Worm (Caenorhabditis elegans): Measurements from ENCODE around the gene kdin-1.

Gene kdin-1

ce11 chrIV:11037118-11037719 is 1.2 kb upstream of the kdin-1 start:
- TF ChIP-seq hmg-4 (GFP tag; optimal IDR thresholded peaks at IDR 0.05) (no peak), sea-1 (GFP tag; conservative IDR thresholded peaks at IDR 0.05) (no peak), scrt-1 (GFP tag; IDR thresholded peaks at IDR 0.05) (no peak), tra-4 (tag; optimal IDR thresholded peaks at IDR 0.05) (no peak), ceh-13 (GFP tag; optimal IDR thresholded peaks at IDR 0.05) (no peak), hnd-1 (tag; optimal IDR thresholded peaks at IDR 0.05) (no peak), B0310.2 (tag; optimal IDR thresholded peaks at IDR 0.05) (no peak), hmbx-1 (tag; optimal IDR thresholded peaks at IDR 0.05) (no peak), ets-7 (tag; optimal IDR thresholded peaks at IDR 0.05) (no peak), tbx-11 (GFP tag; IDR thresholded peaks at IDR 0.05) (no peak), pes-1 (GFP tag; IDR thresholded peaks at IDR 0.05) (no peak), aly-1 (tag; optimal IDR thresholded peaks at IDR 0.05) (no peak), tbx-37 (GFP tag; conservative IDR thresholded peaks at IDR 0.05) (no peak)

ce11 chrIV:11038218-11038617 is 237 bp upstream of the kdin-1 start:
- no peak for TF ChIP-seq sea-1 (GFP tag; conservative IDR thresholded peaks at IDR 0.05)
- no peak for TF ChIP-seq tbx-11 (GFP tag; IDR thresholded peaks at IDR 0.05)
- TF ChIP-seq scrt-1 (GFP tag; IDR thresholded peaks at IDR 0.05), result no peak
- no peak for TF ChIP-seq tbx-37 (GFP tag; conservative IDR thresholded peaks at IDR 0.05)
- TF ChIP-seq hmg-4 (GFP tag; optimal IDR thresholded peaks at IDR 0.05), result no peak
- TF ChIP-seq ceh-13 (GFP tag; optimal IDR thresholded peaks at IDR 0.05), result no peak
- no peak for TF ChIP-seq ets-7 (tag; optimal IDR thresholded peaks at IDR 0.05)
- TF ChIP-seq ama-1 (optimal IDR thresholded peaks at IDR 0.05), result no peak
- TF ChIP-seq B0310.2 (tag; optimal IDR thresholded peaks at IDR 0.05), result no peak
- TF ChIP-seq flt-1 (GFP tag; IDR thresholded peaks at IDR 0.05), result no peak
- TF ChIP-seq tra-4 (tag; optimal IDR thresholded peaks at IDR 0.05), result no peak
- TF ChIP-seq pes-1 (GFP tag; IDR thresholded peaks at IDR 0.05), result no peak
- no peak for TF ChIP-seq F13C5.2 (tag; optimal IDR thresholded peaks at IDR 0.05)
- TF ChIP-seq aly-1 (tag; optimal IDR thresholded peaks at IDR 0.05), result no peak
- TF ChIP-seq ceh-36 (tag; optimal IDR thresholded peaks at IDR 0.05), result no peak
- no peak for TF ChIP-seq hnd-1 (tag; optimal IDR thresholded peaks at IDR 0.05)
- no peak for TF ChIP-seq hmbx-1 (tag; optimal IDR thresholded peaks at IDR 0.05)

- TF ChIP-seq aly-1 (tag; optimal IDR thresholded peaks at IDR 0.05), result no peak
- TF ChIP-seq ceh-13 (GFP tag; optimal IDR thresholded peaks at IDR 0.05), result no peak
- TF ChIP-seq hnd-1 (tag; optimal IDR thresholded peaks at IDR 0.05), result no peak
- no peak for TF ChIP-seq B0310.2 (tag; optimal IDR thresholded peaks at IDR 0.05)
- TF ChIP-seq ceh-36 (tag; optimal IDR thresholded peaks at IDR 0.05), result no peak
- TF ChIP-seq tra-4 (tag; optimal IDR thresholded peaks at IDR 0.05), result no peak
- TF ChIP-seq scrt-1 (GFP tag; IDR thresholded peaks at IDR 0.05), result no peak
- no peak for TF ChIP-seq flt-1 (GFP tag; IDR thresholded peaks at IDR 0.05)
- no peak for TF ChIP-seq sea-1 (GFP tag; conservative IDR thresholded peaks at IDR 0.05)
- TF ChIP-seq ets-7 (tag; optimal IDR thresholded peaks at IDR 0.05), result no peak
- no peak for TF ChIP-seq ama-1 (optimal IDR thresholded peaks at IDR 0.05)
- TF ChIP-seq tbx-37 (GFP tag; conservative IDR thresholded peaks at IDR 0.05), result no peak
- no peak for TF ChIP-seq hmbx-1 (tag; optimal IDR thresholded peaks at IDR 0.05)
- no peak for TF ChIP-seq pes-1 (GFP tag; IDR thresholded peaks at IDR 0.05)
- no peak for TF ChIP-seq hmg-4 (GFP tag; optimal IDR thresholded peaks at IDR 0.05)
- no peak for TF ChIP-seq F13C5.2 (tag; optimal IDR thresholded peaks at IDR 0.05)
Observed at ce11 chrIV:11038665-11039064, 210 bp downstream of the kdin-1 start.

ce11 chrIV:11044377-11044776 is 5.9 kb downstream of the kdin-1 start:
- no peak for TF ChIP-seq ets-7 (tag; optimal IDR thresholded peaks at IDR 0.05)
- no peak for TF ChIP-seq F13C5.2 (tag; optimal IDR thresholded peaks at IDR 0.05)
- no peak for TF ChIP-seq tbx-37 (GFP tag; conservative IDR thresholded peaks at IDR 0.05)
- TF ChIP-seq hnd-1 (tag; optimal IDR thresholded peaks at IDR 0.05), result no peak

ce11 chrIV:11048871-11049270 is 10.4 kb downstream of the kdin-1 start, which contains the start of gene F36H1.11:
TSS of gene F36H1.11 (plus strand) at chrIV:11049171.
- TF ChIP-seq hnd-1 (tag; optimal IDR thresholded peaks at IDR 0.05) (no peak), pes-1 (GFP tag; IDR thresholded peaks at IDR 0.05) (no peak), tbx-37 (GFP tag; conservative IDR thresholded peaks at IDR 0.05) (no peak), scrt-1 (GFP tag; IDR thresholded peaks at IDR 0.05) (no peak), ama-1 (optimal IDR thresholded peaks at IDR 0.05) (no peak), tra-4 (tag; optimal IDR thresholded peaks at IDR 0.05) (no peak), ceh-36 (tag; optimal IDR thresholded peaks at IDR 0.05) (no peak), aly-1 (tag; optimal IDR thresholded peaks at IDR 0.05) (no peak), tbx-11 (GFP tag; IDR thresholded peaks at IDR 0.05) (no peak), F13C5.2 (tag; optimal IDR thresholded peaks at IDR 0.05) (no peak), ets-7 (tag; optimal IDR thresholded peaks at IDR 0.05) (no peak), sea-1 (GFP tag; conservative IDR thresholded peaks at IDR 0.05) (no peak), hmg-4 (GFP tag; optimal IDR thresholded peaks at IDR 0.05) (no peak), hmbx-1 (tag; optimal IDR thresholded peaks at IDR 0.05) (no peak), ceh-13 (GFP tag; optimal IDR thresholded peaks at IDR 0.05) (no peak), B0310.2 (tag; optimal IDR thresholded peaks at IDR 0.05) (no peak), flt-1 (GFP tag; IDR thresholded peaks at IDR 0.05) (no peak)

- no peak for TF ChIP-seq scrt-1 (GFP tag; IDR thresholded peaks at IDR 0.05)
- TF ChIP-seq F13C5.2 (tag; optimal IDR thresholded peaks at IDR 0.05), result no peak
- TF ChIP-seq pes-1 (GFP tag; IDR thresholded peaks at IDR 0.05), result no peak
- TF ChIP-seq tbx-11 (GFP tag; IDR thresholded peaks at IDR 0.05), result no peak
- TF ChIP-seq aly-1 (tag; optimal IDR thresholded peaks at IDR 0.05), result no peak
- no peak for TF ChIP-seq hmg-4 (GFP tag; optimal IDR thresholded peaks at IDR 0.05)
- TF ChIP-seq hmbx-1 (tag; optimal IDR thresholded peaks at IDR 0.05), result no peak
Observed at ce11 chrIV:11049806-11050205, 11.4 kb downstream of the kdin-1 start, which contains the start of gene F36H1.3. TSS of gene F36H1.3 (plus strand) at chrIV:11050128.

- TF ChIP-seq scrt-1 (GFP tag; IDR thresholded peaks at IDR 0.05), result no peak
- TF ChIP-seq hmg-4 (GFP tag; optimal IDR thresholded peaks at IDR 0.05), result no peak
- TF ChIP-seq ceh-36 (tag; optimal IDR thresholded peaks at IDR 0.05), result no peak
- no peak for TF ChIP-seq tbx-37 (GFP tag; conservative IDR thresholded peaks at IDR 0.05)
- no peak for TF ChIP-seq pes-1 (GFP tag; IDR thresholded peaks at IDR 0.05)
- no peak for TF ChIP-seq B0310.2 (tag; optimal IDR thresholded peaks at IDR 0.05)
- no peak for TF ChIP-seq ama-1 (optimal IDR thresholded peaks at IDR 0.05)
- TF ChIP-seq ceh-13 (GFP tag; optimal IDR thresholded peaks at IDR 0.05), result no peak
Observed at ce11 chrIV:11051963-11052362, 13.5 kb downstream of the kdin-1 start.
